Fruit fly (Drosophila melanogaster) whole organism, embryonic: Measurements from ENCODE around the gene Golgin84.

ENCODE experiments used
- Aef1 ChIP-seq: fragments of 200-800 bp; sonication (Bioruptor generic); IDR thresholded peaks from 3 replicates; pipeline ENCODE4 v1.3.6; 2022; ENCODE audit warnings: missing biosample characterization, missing genetic modification characterization
- Atf6 ChIP-seq: fragments of 200-800 bp; sonication (Bioruptor generic); IDR thresholded peaks from 2 replicates; pipeline ENCODE4 v1.3.6; 2022; ENCODE audit warnings: missing biosample characterization, missing genetic modification characterization
- CG12659 ChIP-seq: fragments of 200-800 bp; sonication (Bioruptor generic); optimal IDR thresholded peaks from 3 replicates; lab custom pipeline; 2017; ENCODE audit warnings: mild to moderate bottlenecking, missing biosample characterization, missing genetic modification reagents, missing genetic modification characterization
- CG13624 ChIP-seq: fragments of 200-800 bp; sonication (Bioruptor generic); optimal IDR thresholded peaks from 2 replicates; lab custom pipeline; 2016; ENCODE audit warnings: missing biosample characterization, missing genetic modification characterization
- CG15479 ChIP-seq: fragments of 200-800 bp; sonication (Bioruptor generic); optimal IDR thresholded peaks from 3 replicates; lab custom pipeline; 2019; ENCODE audit warnings: missing biosample characterization, mild to moderate bottlenecking, missing genetic modification characterization, moderate library complexity
- CG15514 ChIP-seq: fragments of 200-800 bp; sonication (Bioruptor generic); optimal IDR thresholded peaks from 3 replicates; lab custom pipeline; 2017; ENCODE audit warnings: missing biosample characterization, missing genetic modification characterization, mild to moderate bottlenecking, moderate library complexity, missing genetic modification reagents
- CG17186 ChIP-seq: fragments of 200-800 bp; sonication (Bioruptor generic); optimal IDR thresholded peaks from 3 replicates; lab custom pipeline; 2017; ENCODE audit warnings: missing biosample characterization, missing genetic modification reagents, missing genetic modification characterization
- CG2116 ChIP-seq: fragments of 200-800 bp; sonication (Bioruptor generic); optimal IDR thresholded peaks from 3 replicates; lab custom pipeline; 2018; ENCODE audit warnings: missing biosample characterization, mild to moderate bottlenecking, missing genetic modification characterization
- CG2199 ChIP-seq: fragments of 200-800 bp; sonication (Bioruptor generic); IDR thresholded peaks from 3 replicates; pipeline ENCODE4 v1.3.6; 2022; ENCODE audit warnings: missing biosample characterization, missing genetic modification characterization
- CG30020 ChIP-seq: fragments of 200-800 bp; optimal IDR thresholded peaks from 2 replicates; lab custom pipeline; 2019; ENCODE audit warnings: missing biosample characterization, mild to moderate bottlenecking, missing genetic modification characterization, moderate library complexity
- CG32532 ChIP-seq: fragments of 200-800 bp; sonication (Bioruptor generic); IDR thresholded peaks from 2 replicates; pipeline ENCODE4 v1.3.6; 2022; ENCODE audit warnings: missing biosample characterization, missing genetic modification characterization
- CG3838 ChIP-seq: fragments of 200-800 bp; sonication (Bioruptor generic); optimal IDR thresholded peaks from 3 replicates; lab custom pipeline; 2016; ENCODE audit warnings: missing biosample characterization, missing genetic modification characterization
- CG4282 ChIP-seq: fragments of 200-800 bp; sonication (Bioruptor generic); optimal IDR thresholded peaks from 2 replicates; lab custom pipeline; 2016; ENCODE audit warnings: missing biosample characterization, missing genetic modification characterization
- CG6254 ChIP-seq: fragments of 200-800 bp; sonication (Bioruptor generic); optimal IDR thresholded peaks from 3 replicates; lab custom pipeline; 2017; ENCODE audit warnings: mild to moderate bottlenecking, missing biosample characterization, missing genetic modification reagents, missing genetic modification characterization
- CG6272 ChIP-seq: fragments of 200-800 bp; sonication (Bioruptor generic); IDR thresholded peaks from 2 replicates; pipeline ENCODE4 v1.3.6; 2022; ENCODE audit warnings: missing biosample characterization, missing genetic modification characterization
- CG6654 ChIP-seq: fragments of 200-800 bp; sonication (Bioruptor generic); optimal IDR thresholded peaks from 2 replicates; lab custom pipeline; 2017; ENCODE audit warnings: missing biosample characterization, mild to moderate bottlenecking, missing genetic modification characterization
- CG7271 ChIP-seq: fragments of 200-800 bp; sonication (Bioruptor generic); optimal IDR thresholded peaks from 2 replicates; lab custom pipeline; 2018; ENCODE audit warnings: missing biosample characterization, mild to moderate bottlenecking, missing genetic modification characterization, moderate library complexity
- Camta ChIP-seq: fragments of 200-800 bp; sonication (Bioruptor generic); optimal IDR thresholded peaks from 2 replicates; lab custom pipeline; 2016; ENCODE audit warnings: missing biosample characterization, missing genetic modification characterization
- Chrac-16 ChIP-seq: fragments of 200-800 bp; sonication (Bioruptor generic); optimal IDR thresholded peaks from 3 replicates; lab custom pipeline; 2016; ENCODE audit warnings: missing biosample characterization, missing genetic modification characterization
- Dip3 ChIP-seq: fragments of 200-800 bp; sonication (Bioruptor generic); optimal IDR thresholded peaks from 3 replicates; lab custom pipeline; 2016; ENCODE audit warnings: missing biosample characterization, missing genetic modification characterization
- Dp ChIP-seq: fragments of 200-800 bp; sonication (Bioruptor generic); optimal IDR thresholded peaks from 2 replicates; lab custom pipeline; 2018; ENCODE audit warnings: missing biosample characterization, mild to moderate bottlenecking, missing genetic modification characterization, moderate library complexity
- Gsc ChIP-seq: fragments of 200-800 bp; sonication (Bioruptor generic); IDR thresholded peaks from 2 replicates; pipeline ENCODE4 v1.3.6; 2022; ENCODE audit warnings: missing biosample characterization, missing genetic modification characterization
- Gug ChIP-seq: fragments of 200-800 bp; sonication (Bioruptor generic); IDR thresholded peaks from 4 replicates; pipeline ENCODE4 v1.3.6; 2022; ENCODE audit warnings: missing biosample characterization, missing genetic modification characterization
- HLH54F ChIP-seq: fragments of 200-800 bp; sonication (Bioruptor generic); optimal IDR thresholded peaks from 3 replicates; lab custom pipeline; 2016; ENCODE audit warnings: missing biosample characterization, missing genetic modification characterization
- Hmr ChIP-seq: fragments of 200-800 bp; sonication (Bioruptor generic); optimal IDR thresholded peaks from 3 replicates; lab custom pipeline; 2017; ENCODE audit warnings: mild to moderate bottlenecking, missing biosample characterization, missing genetic modification reagents, missing genetic modification characterization
- Hr78 ChIP-seq, 2 experiments: fragments of 200-800 bp in 1 of 2; fragments of >200 bp in 1 of 2; sonication (Bioruptor generic) in 1 of 2; optimal IDR thresholded peaks; 2 replicates each; lab custom pipeline; 2017 to 2019; ENCODE audit warnings: missing biosample characterization in 2 of 2, missing genetic modification characterization in 2 of 2, mild to moderate bottlenecking in 1 of 2, moderate library complexity in 1 of 2
- Nf-YC ChIP-seq: fragments of 200-800 bp; optimal IDR thresholded peaks from 3 replicates; lab custom pipeline; 2019; ENCODE audit warnings: missing biosample characterization, mild to moderate bottlenecking, missing genetic modification characterization, moderate library complexity
- Optix ChIP-seq: fragments of 200-800 bp; sonication (Bioruptor generic); IDR thresholded peaks from 3 replicates; pipeline ENCODE4 v1.3.6; 2022; ENCODE audit warnings: missing biosample characterization, missing genetic modification characterization
- Six4 ChIP-seq: fragments of 200-800 bp; sonication (Bioruptor generic); optimal IDR thresholded peaks from 2 replicates; lab custom pipeline; 2016; ENCODE audit warnings: missing biosample characterization, missing genetic modification characterization
- TFAM ChIP-seq: fragments of 200-800 bp; sonication (Bioruptor generic); optimal IDR thresholded peaks from 2 replicates; lab custom pipeline; 2017; ENCODE audit warnings: missing biosample characterization, missing genetic modification characterization, inconsistent platforms
- amos ChIP-seq: fragments of 200-800 bp; sonication (Bioruptor generic); IDR thresholded peaks from 2 replicates; pipeline ENCODE4 v1.3.6; 2022; ENCODE audit warnings: missing biosample characterization, missing genetic modification characterization; ENCODE audit not compliant: partially characterized antibody
- ase ChIP-seq: fragments of 200-800 bp; sonication (Bioruptor generic); IDR thresholded peaks from 3 replicates; pipeline ENCODE4 v1.3.6; 2022; ENCODE audit warnings: missing biosample characterization, missing genetic modification characterization
- ash1 ChIP-seq: fragments of 200-800 bp; sonication (Bioruptor generic); optimal IDR thresholded peaks from 2 replicates; lab custom pipeline; 2018; ENCODE audit warnings: missing biosample characterization, mild to moderate bottlenecking, missing genetic modification characterization
- cato ChIP-seq: fragments of 200-800 bp; sonication (Bioruptor generic); optimal IDR thresholded peaks from 2 replicates; lab custom pipeline; 2016; ENCODE audit warnings: missing biosample characterization, missing genetic modification characterization, borderline replicate concordance
- caup ChIP-seq: fragments of 200-800 bp; sonication (Bioruptor generic); optimal IDR thresholded peaks from 3 replicates; lab custom pipeline; 2017; ENCODE audit warnings: missing biosample characterization, mild to moderate bottlenecking, missing genetic modification characterization, moderate library complexity; ENCODE audit not compliant: severe bottlenecking
- fd96Cb ChIP-seq: fragments of 200-800 bp; sonication (Bioruptor generic); optimal IDR thresholded peaks from 2 replicates; lab custom pipeline; 2018; ENCODE audit warnings: missing biosample characterization, mild to moderate bottlenecking, missing genetic modification characterization, moderate library complexity
- ftz-f1 ChIP-seq: fragments of 200-800 bp; sonication (Bioruptor generic); optimal IDR thresholded peaks from 2 replicates; lab custom pipeline; 2016; ENCODE audit warnings: missing biosample characterization, missing genetic modification characterization
- gcm ChIP-seq: fragments of 200-800 bp; sonication (Bioruptor generic); optimal IDR thresholded peaks from 2 replicates; lab custom pipeline; 2019; ENCODE audit warnings: missing biosample characterization, mild to moderate bottlenecking, missing genetic modification characterization, moderate library complexity
- ham ChIP-seq: fragments of 200-800 bp; sonication (Bioruptor generic); IDR thresholded peaks from 2 replicates; pipeline ENCODE4 v1.3.6; 2022; ENCODE audit warnings: missing biosample characterization, missing genetic modification characterization
- mam ChIP-seq: fragments of 200-800 bp; sonication (Bioruptor generic); optimal IDR thresholded peaks from 3 replicates; lab custom pipeline; 2016; ENCODE audit warnings: missing biosample characterization, missing genetic modification characterization
- mld ChIP-seq: fragments of 200-800 bp; sonication (Bioruptor generic); IDR thresholded peaks from 3 replicates; pipeline ENCODE4 v1.3.6; 2022; ENCODE audit warnings: missing biosample characterization, missing genetic modification characterization; ENCODE audit not compliant: partially characterized antibody
- rib ChIP-seq: fragments of 200-800 bp; sonication (Bioruptor generic); IDR thresholded peaks from 2 replicates; pipeline ENCODE4 v1.3.6; 2022; ENCODE audit warnings: missing biosample characterization, missing genetic modification characterization
- slou ChIP-seq: fragments of 200-800 bp; sonication (Bioruptor generic); optimal IDR thresholded peaks from 3 replicates; lab custom pipeline; 2016; ENCODE audit warnings: missing biosample characterization, missing genetic modification characterization
- sob ChIP-seq: fragments of 200-800 bp; sonication (Bioruptor generic); IDR thresholded peaks from 2 replicates; pipeline ENCODE4 v1.3.6; 2022; ENCODE audit warnings: missing biosample characterization, missing genetic modification characterization
- tap ChIP-seq: fragments of 200-800 bp; optimal IDR thresholded peaks from 3 replicates; lab custom pipeline; 2019; ENCODE audit warnings: missing biosample characterization, mild to moderate bottlenecking, missing genetic modification characterization, moderate library complexity
- tll ChIP-seq, 2 experiments: fragments of 200-800 bp in 1 of 2; fragments of >200 bp in 1 of 2; sonication (Bioruptor generic) in 1 of 2; optimal IDR thresholded peaks; 2 replicates each; lab custom pipeline; 2017 to 2019; ENCODE audit warnings: missing biosample characterization in 2 of 2, missing genetic modification characterization in 2 of 2, mild to moderate bottlenecking in 1 of 2, moderate library complexity in 1 of 2
- tx ChIP-seq: fragments of 200-800 bp; sonication (Bioruptor generic); optimal IDR thresholded peaks from 2 replicates; lab custom pipeline; 2016; ENCODE audit warnings: missing biosample characterization, missing genetic modification characterization
- zf30C ChIP-seq: fragments of 200-800 bp; sonication (Bioruptor generic); optimal IDR thresholded peaks from 3 replicates; lab custom pipeline; 2018; ENCODE audit warnings: missing biosample characterization, mild to moderate bottlenecking, missing genetic modification characterization

Gene Golgin84

dm6 chr3R:24318217-24319082, 39.3 kb downstream of the Golgin84 start, which contains the start of the genes Nab2 and BRWD3 (continued):
- TF ChIP-seq fd96Cb (tag; lab: Kevin White, UChicago) (peak; percentile 21), CG2199 (GFP tag; lab: Robert Waterston, UW) (no peak), tx (GFP tag; lab: Kevin White, UChicago) (no peak), Chrac-16 (no peak), ash1 (GFP tag; lab: Kevin White, UChicago) (no peak), CG3838 (GFP tag; lab: Kevin White, UChicago) (no peak), tll (GFP tag; optimal IDR thresholded peaks at IDR 0.05; lab: Kevin White, UChicago) (no peak), cato (GFP tag; lab: Kevin White, UChicago) (peak; percentile 9), CG17186 (GFP tag; lab: Kevin White, UChicago) (no peak), CG15479 (GFP tag; lab: Kevin White, UChicago) (no peak), CG7271 (no peak), Aef1 (GFP tag; lab: Robert Waterston, UW) (peak; percentile 24; the same call in 1 of the 3 replicates), HLH54F (no peak), mam (GFP tag; lab: Kevin White, UChicago) (peak; percentile 17), Dp (GFP tag; lab: Kevin White, UChicago) (peak; percentile 47), ftz-f1 (no peak), TFAM (GFP tag; lab: Kevin White, UChicago) (no peak), ase (GFP tag; lab: Robert Waterston, UW) (peak; percentile 39; the same call in 1 of the 3 replicates), CG32532 (GFP tag; lab: Robert Waterston, UW) (peak; percentile 49; the same call in 1 of the 2 replicates), CG15514 (GFP tag; lab: Kevin White, UChicago) (peak; percentile 34), CG30020 (peak; percentile 58), Dip3 (no peak), slou (GFP tag; lab: Kevin White, UChicago) (no peak), Six4 (GFP tag; lab: Kevin White, UChicago) (no peak), Optix (GFP tag; lab: Robert Waterston, UW) (no peak), caup (GFP tag; lab: Kevin White, UChicago) (no peak), mld (peak; percentile 60; the same call in 1 of the 3 replicates), Camta (GFP tag; lab: Kevin White, UChicago) (no peak), Gug (GFP tag; lab: Robert Waterston, UW) (peak; percentile 29; the same call in 1 of the 4 replicates), Hmr (GFP tag; lab: Kevin White, UChicago) (no peak), CG4282 (no peak), CG2116 (GFP tag; lab: Kevin White, UChicago) (peak; percentile 53), Atf6 (GFP tag; lab: Robert Waterston, UW) (no peak), rib (GFP tag; lab: Robert Waterston, UW) (no peak), CG12659 (GFP tag; lab: Kevin White, UChicago) (peak; percentile 42), ham (GFP tag; lab: Robert Waterston, UW) (no peak), sob (GFP tag; lab: Robert Waterston, UW) (peak; percentile 14; the same call in 1 of the 2 replicates), CG13624 (GFP tag; lab: Kevin White, UChicago) (no peak), CG6654 (no peak), amos (GFP tag; lab: Robert Waterston, UW) (peak; percentile 83), CG6272 (GFP tag; lab: Robert Waterston, UW) (0 out of 2 replicates have a peak, but pooled peaks have one; percentile 6), CG6254 (no peak), gcm (GFP tag; lab: Kevin White, UChicago) (no peak), Gsc (GFP tag; lab: Robert Waterston, UW) (no peak), zf30C (GFP tag; lab: Kevin White, UChicago) (no peak), Nf-YC (tag; lab: Kevin White, UChicago) (no peak), tap (no peak), Hr78 (GFP tag; optimal IDR thresholded peaks at IDR 0.05; lab: Kevin White, UChicago) (no peak)
